Worm (Caenorhabditis elegans) whole organism, L4 larva: Measurements from ENCODE around the gene bnc-1.

ENCODE experiments used
- Y5F2A.4 ChIP-seq: fragments of 200-800 bp; sonication (Bioruptor generic); optimal IDR thresholded peaks from 2 replicates; lab custom pipeline; 2018; ENCODE audit warnings: mild to moderate bottlenecking, missing genetic modification characterization, missing compliant biosample characterization
- ceh-82 ChIP-seq: sonication (generic microtip); optimal IDR thresholded peaks from 2 replicates; lab custom pipeline; 2017; ENCODE audit warnings: missing biosample characterization, missing genetic modification characterization
- ces-1 ChIP-seq: fragments of 150-350 bp; sonication (generic microtip); optimal IDR thresholded peaks from 4 replicates; lab custom pipeline; 2014; ENCODE audit warnings: missing biosample characterization, missing genetic modification reagents, missing genetic modification characterization
- hif-1 ChIP-seq, 2 experiments: sonication (generic microtip); optimal IDR thresholded peaks; 2 replicates each; lab custom pipeline; 2016 to 2017; ENCODE audit warnings: missing compliant biosample characterization in 2 of 2, missing genetic modification characterization in 2 of 2, missing genetic modification reagents in 2 of 2, missing genotype in 2 of 2, mild to moderate bottlenecking in 1 of 2
- jun-1 ChIP-seq: fragments of 150-350 bp; optimal IDR thresholded peaks from 2 replicates; lab custom pipeline; 2014; ENCODE audit warnings: missing biosample characterization, missing genetic modification reagents, missing genetic modification characterization
- lim-7 ChIP-seq: fragments of 200-800 bp; sonication (Bioruptor generic); IDR thresholded peaks from 2 replicates; pipeline ENCODE4 v1.3.6; 2022; ENCODE audit warnings: missing genetic modification characterization, missing compliant biosample characterization
- lin-39 ChIP-seq: fragments of 150-350 bp; optimal IDR thresholded peaks from 2 replicates; lab custom pipeline; 2014; ENCODE audit warnings: missing biosample characterization, missing genetic modification reagents, missing genetic modification characterization
- mdl-1 ChIP-seq, 2 experiments: fragments of 150-350 bp in 1 of 2; sonication (generic microtip) in 1 of 2; optimal IDR thresholded peaks; 2 replicates each; lab custom pipeline; 2014 to 2017; ENCODE audit warnings: missing biosample characterization in 2 of 2, missing genetic modification characterization in 2 of 2
- nhr-10 ChIP-seq: fragments of 150-350 bp; optimal IDR thresholded peaks from 2 replicates; lab custom pipeline; 2014; ENCODE audit warnings: missing biosample characterization, missing genetic modification characterization
- nhr-25 ChIP-seq: sonication (generic microtip); optimal IDR thresholded peaks from 2 replicates; lab custom pipeline; 2017; ENCODE audit warnings: missing genetic modification characterization, mild to moderate bottlenecking, missing compliant biosample characterization, antibody characterized with exemption, moderate library complexity, borderline replicate concordance; ENCODE audit not compliant: insufficient read depth
- nhr-48 ChIP-seq: sonication (generic microtip); optimal IDR thresholded peaks from 2 replicates; lab custom pipeline; 2016; ENCODE audit warnings: mild to moderate bottlenecking, missing genetic modification characterization, missing compliant biosample characterization
- snpc-4 ChIP-seq: fragments of 150-350 bp; optimal IDR thresholded peaks from 2 replicates; lab custom pipeline; 2014; ENCODE audit warnings: missing biosample characterization, missing genetic modification characterization
- unc-130 ChIP-seq: sonication (generic microtip); optimal IDR thresholded peaks from 2 replicates; lab custom pipeline; 2016; ENCODE audit warnings: missing genetic modification reagents, missing genetic modification characterization, missing compliant biosample characterization
- zag-1 ChIP-seq: fragments of 150-350 bp; optimal IDR thresholded peaks from 2 replicates; lab custom pipeline; 2014; ENCODE audit warnings: missing biosample characterization, missing genetic modification characterization

DNA sequence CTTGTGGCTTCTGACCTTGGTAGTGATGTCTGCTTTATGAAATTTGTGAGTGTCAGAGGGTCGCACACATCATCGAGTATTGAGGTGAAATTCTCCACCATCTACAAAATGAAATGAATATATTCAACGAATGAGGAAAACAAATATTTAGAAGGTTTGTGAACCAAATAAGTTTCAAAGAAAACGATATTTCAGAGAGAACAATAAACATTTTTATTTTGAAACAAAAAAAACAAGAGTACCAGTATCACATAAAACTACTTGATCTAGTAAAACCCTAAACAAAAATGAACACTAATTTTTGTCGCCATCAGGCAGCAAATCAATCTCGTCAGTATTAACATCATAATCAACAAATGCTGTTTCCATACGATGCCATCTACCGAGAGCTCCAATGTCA, 40.2 kb upstream of the bnc-1 start, which contains the start of gene R04F11.3:
- TF ChIP-seq jun-1 (tag; lab: Kevin White, UChicago) = no peak
- TF ChIP-seq nhr-25 = no peak
- TF ChIP-seq unc-130 (GFP tag; lab: Kevin White, UChicago) = no peak
- no peak for TF ChIP-seq nhr-10 (tag; lab: Kevin White, UChicago)
- TF ChIP-seq snpc-4 = no peak
- no peak for TF ChIP-seq lim-7 (GFP tag; lab: Robert Waterston, UW)
- TF ChIP-seq Y5F2A.4 (GFP tag; lab: Kevin White, UChicago) = no peak
- no peak for TF ChIP-seq ces-1 (GFP tag; lab: Kevin White, UChicago)
- no peak for TF ChIP-seq zag-1 (tag; lab: Kevin White, UChicago)
- TF ChIP-seq ceh-82 (tag; lab: Kevin White, UChicago) = no peak
- TF ChIP-seq nhr-48 = no peak
- no peak for TF ChIP-seq mdl-1 (tag; optimal IDR thresholded peaks at IDR 0.05; lab: Kevin White, UChicago)
- TF ChIP-seq hif-1 (tag; optimal IDR thresholded peaks at IDR 0.05; lab: Kevin White, UChicago) = no peak
- TF ChIP-seq lin-39 (tag; lab: Kevin White, UChicago) = no peak
